Fruit fly (Drosophila melanogaster) whole organism, prepupa: ENCODE measurements around the gene LSm7.

ENCODE experiments used
- CG1621 ChIP-seq: fragments of 200-800 bp; sonication (Bioruptor generic); optimal IDR thresholded peaks from 3 replicates; lab custom pipeline; 2018; ENCODE audit warnings: missing biosample characterization, mild to moderate bottlenecking, missing genetic modification characterization
- CG34406 ChIP-seq: fragments of 200-800 bp; sonication (Bioruptor generic); optimal IDR thresholded peaks from 3 replicates; lab custom pipeline; 2016; ENCODE audit warnings: missing biosample characterization, missing genetic modification characterization
- CG4318 ChIP-seq: fragments of 200-800 bp; sonication (Bioruptor generic); optimal IDR thresholded peaks from 3 replicates; lab custom pipeline; 2017; ENCODE audit warnings: missing biosample characterization, mild to moderate bottlenecking, missing genetic modification characterization
- CG6854 ChIP-seq: fragments of 200-800 bp; sonication (Bioruptor generic); optimal IDR thresholded peaks from 2 replicates; lab custom pipeline; 2017; ENCODE audit warnings: missing biosample characterization, mild to moderate bottlenecking, missing genetic modification characterization
- Eip78C ChIP-seq: fragments of 200-800 bp; sonication (Bioruptor generic); peaks from one replicate; lab custom pipeline; 2016; ENCODE audit warnings: missing biosample characterization, missing genetic modification characterization
- Lpt ChIP-seq: fragments of 200-800 bp; sonication (Bioruptor generic); optimal IDR thresholded peaks from 3 replicates; lab custom pipeline; 2016; ENCODE audit warnings: missing biosample characterization, missing genetic modification characterization
- Sox14 ChIP-seq: fragments of 200-800 bp; sonication (Bioruptor generic); optimal IDR thresholded peaks from 3 replicates; lab custom pipeline; 2016; ENCODE audit warnings: missing biosample characterization, missing genetic modification characterization
- acj6 ChIP-seq: fragments of 200-800 bp; sonication (Bioruptor generic); optimal IDR thresholded peaks from 3 replicates; lab custom pipeline; 2016; ENCODE audit warnings: missing biosample characterization, missing genetic modification characterization
- dac ChIP-seq: fragments of 200-800 bp; sonication (Bioruptor generic); optimal IDR thresholded peaks from 2 replicates; lab custom pipeline; 2017; ENCODE audit warnings: missing biosample characterization, mild to moderate bottlenecking, missing genetic modification characterization
- esn ChIP-seq: fragments of 200-800 bp; sonication (Bioruptor generic); optimal IDR thresholded peaks from 2 replicates; lab custom pipeline; 2016; ENCODE audit warnings: missing biosample characterization, mild to moderate bottlenecking, missing genetic modification characterization, moderate library complexity

DNA sequence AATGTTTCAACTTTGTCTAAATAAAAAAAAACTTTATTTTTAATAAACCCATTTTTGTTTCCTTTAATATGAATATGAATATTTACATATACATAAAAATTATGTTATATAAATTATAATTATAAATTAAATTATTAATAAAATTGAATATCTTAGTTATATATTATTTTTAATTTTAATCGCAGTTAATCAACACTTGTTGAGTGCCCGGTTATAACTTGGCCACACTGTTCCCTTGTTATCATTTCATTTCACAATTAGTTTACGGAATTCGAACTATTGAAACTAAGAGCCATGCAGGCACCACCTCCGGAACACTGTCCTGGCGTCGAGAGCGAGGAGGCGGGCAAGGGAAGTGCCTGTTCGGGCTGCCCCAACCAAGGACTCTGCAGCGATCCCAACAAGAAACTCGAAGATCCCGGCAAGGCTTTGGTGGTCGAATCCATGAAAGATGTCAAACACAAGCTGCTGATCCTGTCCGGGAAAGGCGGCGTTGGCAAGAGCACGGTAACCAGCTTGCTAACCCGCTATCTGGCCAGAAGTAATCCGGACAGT, 10.5 kb downstream of the LSm7 start, which contains the start of gene Nubp1:
- no peak for TF ChIP-seq esn (GFP tag; lab: Kevin White, UChicago)
- TF ChIP-seq Eip78C (GFP tag; lab: Kevin White, UChicago): no peak
- no peak for TF ChIP-seq CG34406
- TF ChIP-seq acj6 (GFP tag; lab: Kevin White, UChicago): no peak
- TF ChIP-seq Lpt (GFP tag; lab: Kevin White, UChicago): no peak
- TF ChIP-seq dac: no peak
- TF ChIP-seq CG6854 (GFP tag; lab: Kevin White, UChicago): no peak
- no peak for TF ChIP-seq CG4318 (GFP tag; lab: Kevin White, UChicago)
- TF ChIP-seq CG1621 (tag; lab: Kevin White, UChicago): no peak
- TF ChIP-seq Sox14 (GFP tag; lab: Kevin White, UChicago): no peak
